Fruit fly (Drosophila melanogaster): ENCODE measurements around the gene CG33722.
A peak's percentile ranks its signal among the peaks of the same experiment; 100 is the strongest.

The CG33722 gene

DNA sequence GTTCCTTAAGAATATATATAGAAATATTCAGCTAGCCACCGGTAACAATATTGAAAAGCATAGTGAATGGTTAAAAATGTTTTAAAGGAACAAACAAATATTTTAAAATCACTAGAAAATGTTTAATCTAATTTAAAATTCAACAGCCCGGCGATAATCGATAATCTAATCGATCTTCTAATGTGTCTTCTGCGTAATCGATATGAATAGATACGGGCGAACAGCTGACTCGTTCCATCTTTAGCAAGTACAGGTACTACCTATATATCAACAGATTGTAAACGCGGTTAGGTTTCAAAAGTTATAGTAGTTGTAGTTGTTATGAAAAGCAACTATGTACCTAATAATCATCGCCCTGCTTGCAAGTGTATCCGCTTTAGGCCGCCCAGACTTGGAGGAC, 26.1 kb upstream of the CG33722 start, which contains the start of gene CG7800 (continued):
- TF ChIP-seq CG13424 (tag; optimal IDR thresholded peaks at IDR 0.05) (no peak), CG6683 (GFP tag; optimal IDR thresholded peaks at IDR 0.05) (no peak), CG4820 (GFP tag; optimal IDR thresholded peaks at IDR 0.05) (no peak), CG11560 (tag; IDR thresholded peaks at IDR 0.05) (peak; percentile 77; the same call in 2 of the 3 replicates), eyg (GFP tag; optimal IDR thresholded peaks at IDR 0.05) (no peak), lbe (GFP tag; optimal IDR thresholded peaks at IDR 0.05) (no peak), CG34422 (GFP tag; IDR thresholded peaks at IDR 0.05) (no peak), Mad (GFP tag; optimal IDR thresholded peaks at IDR 0.05) (no peak), amos (GFP tag; IDR thresholded peaks at IDR 0.05; ENCODE audit: partially characterized antibody) (peak; percentile 36; the same call in 1 of the 2 replicates), gt (GFP tag; IDR thresholded peaks at IDR 0.05) (no peak), CG6791 (GFP tag; IDR thresholded peaks at IDR 0.05; ENCODE audit: partially characterized antibody) (peak; percentile 74), Tbp (GFP tag; optimal IDR thresholded peaks at IDR 0.05) (no peak), Ada2b (GFP tag; IDR thresholded peaks at IDR 0.05) (no peak), bbx (GFP tag; IDR thresholded peaks at IDR 0.05; ENCODE audit: partially characterized antibody) (peak; percentile 50; the same call in 1 of the 2 replicates), pum (GFP tag; optimal IDR thresholded peaks at IDR 0.05) (no peak), CG7963 (GFP tag; IDR thresholded peaks at IDR 0.05; ENCODE audit: partially characterized antibody) (no peak), ro (GFP tag; IDR thresholded peaks at IDR 0.05) (no peak), Deaf1 (tag; optimal IDR thresholded peaks at IDR 0.05) (no peak), Opbp (GFP tag; IDR thresholded peaks at IDR 0.05; ENCODE audit: partially characterized antibody) (0 out of 3 replicates have a peak, but pooled peaks have one; percentile 13), CG7271 (tag; optimal IDR thresholded peaks at IDR 0.05) (no peak), CG18011 (GFP tag; optimal IDR thresholded peaks at IDR 0.05) (no peak), CG4424 (GFP tag; optimal IDR thresholded peaks at IDR 0.05) (no peak), schlank (tag; optimal IDR thresholded peaks at IDR 0.05) (no peak), Drgx (GFP tag; IDR thresholded peaks at IDR 0.05) (no peak), CG1603 (tag; optimal IDR thresholded peaks at IDR 0.05) (no peak), CG5180 (GFP tag; optimal IDR thresholded peaks at IDR 0.05) (no peak)

DNA sequence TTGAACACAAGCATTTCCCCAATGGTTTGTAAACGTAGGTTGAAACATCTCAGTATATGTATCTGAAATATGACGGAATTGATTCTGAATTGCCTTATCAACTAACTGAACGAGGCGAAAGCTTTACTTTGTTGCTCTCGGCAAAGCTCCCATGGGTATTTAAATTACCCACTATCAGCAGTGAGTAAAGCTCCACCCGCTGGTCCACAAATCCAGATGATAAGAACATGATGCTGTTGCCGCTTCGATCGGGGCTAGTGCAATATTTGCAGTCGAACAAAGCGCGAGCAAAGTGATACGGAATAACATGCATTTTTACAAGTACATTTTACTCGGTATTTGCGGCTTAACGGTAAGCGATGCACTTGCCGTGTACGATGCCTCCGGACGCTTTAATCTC, 24.0 kb upstream of the CG33722 start, which contains the start of gene CG18249:
CG18249 (plus strand) TSS at position 256 of the 400 bp plus-strand sequence.
- TF ChIP-seq CG34376 (GFP tag; optimal IDR thresholded peaks at IDR 0.05) (peak; percentile 11), pb (GFP tag; optimal IDR thresholded peaks at IDR 0.05) (no peak), sens (GFP tag) (peak; percentile 44), ATbp (GFP tag; optimal IDR thresholded peaks at IDR 0.05) (peak; percentile 3), CG8924 (tag; optimal IDR thresholded peaks at IDR 0.05) (no peak), hbn (GFP tag; IDR thresholded peaks at IDR 0.05; ENCODE audit: partially characterized antibody) (no peak), Atf3 (GFP tag; optimal IDR thresholded peaks at IDR 0.05) (no peak), PHDP (tag; optimal IDR thresholded peaks at IDR 0.05) (no peak), dmrt11E (tag; optimal IDR thresholded peaks at IDR 0.05) (no peak), Hr51 (GFP tag; optimal IDR thresholded peaks at IDR 0.05) (no peak), CG2889 (GFP tag; IDR thresholded peaks at IDR 0.05) (no peak), Lhr (GFP tag; optimal IDR thresholded peaks at IDR 0.05) (no peak), repo (GFP tag; optimal IDR thresholded peaks at IDR 0.05) (no peak), so (GFP tag; IDR thresholded peaks at IDR 0.05) (no peak), HmgD (GFP tag; optimal IDR thresholded peaks at IDR 0.05) (no peak), Xrp1 (GFP tag; IDR thresholded peaks at IDR 0.05) (no peak), HLHmδ (GFP tag; optimal IDR thresholded peaks at IDR 0.05) (no peak)
